Fruit fly (Drosophila melanogaster): ENCODE results near the gene indra.
A peak's percentile ranks its signal among the peaks of the same experiment; 100 is the strongest.

The indra gene

DNA sequence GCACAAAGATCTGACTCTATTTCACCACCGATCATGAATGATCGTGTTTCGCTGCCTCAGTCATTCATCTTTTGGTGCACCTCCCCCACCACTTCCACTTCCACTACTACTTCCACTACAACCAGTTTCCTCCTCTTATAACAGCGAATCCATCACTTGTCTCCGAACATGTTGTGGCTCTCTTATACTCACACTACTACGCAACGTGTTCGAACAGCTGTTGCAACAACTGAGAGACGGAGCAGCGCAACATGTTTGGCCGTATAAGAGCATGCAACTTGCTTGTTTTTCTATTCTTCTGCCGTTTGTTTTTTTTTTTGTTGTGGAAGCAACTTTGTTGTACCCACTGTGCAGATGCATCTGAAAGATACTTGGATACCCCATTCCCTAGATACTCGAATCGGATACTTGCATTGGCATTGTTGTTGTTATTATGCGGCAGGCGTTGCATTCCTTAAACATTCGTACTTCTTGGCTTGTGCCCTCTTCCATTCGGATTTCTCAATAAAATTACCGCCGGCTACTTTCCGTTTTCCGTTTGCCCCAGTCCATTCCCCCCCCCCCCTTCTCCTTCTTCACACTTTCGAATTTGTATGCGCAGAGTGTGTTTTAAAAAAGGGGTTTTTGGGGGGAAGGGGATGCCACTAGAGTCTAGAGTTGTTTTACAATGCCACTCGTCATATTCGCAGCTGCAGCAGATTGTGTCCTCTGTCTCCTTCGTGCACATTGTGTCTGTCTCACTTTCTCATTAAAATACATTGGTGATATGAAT is 24.9 kb upstream of the indra start (continued):
- TF ChIP-seq kni (GFP tag; optimal IDR thresholded peaks at IDR 0.05) (peak; percentile 34), sqz (GFP tag; optimal IDR thresholded peaks at IDR 0.05) (peak; percentile 13), NfI (GFP tag; optimal IDR thresholded peaks at IDR 0.05) (no peak), CG3726 (GFP tag; IDR thresholded peaks at IDR 0.05) (no peak), CG17802 (tag; optimal IDR thresholded peaks at IDR 0.05) (no peak), vvl (GFP tag; IDR thresholded peaks at IDR 0.05) (peak; percentile 34; the same call in 1 of the 2 replicates), CG2199 (GFP tag; IDR thresholded peaks at IDR 0.05) (no peak), CG4820 (GFP tag; optimal IDR thresholded peaks at IDR 0.05) (no peak), Tbp (GFP tag; optimal IDR thresholded peaks at IDR 0.05) (no peak), Taf1 (GFP tag; IDR thresholded peaks at IDR 0.05) (no peak), crol (GFP tag; IDR thresholded peaks at IDR 0.05) (peak; percentile 76), sd (tag; optimal IDR thresholded peaks at IDR 0.05) (no peak), Mes4 (GFP tag; optimal IDR thresholded peaks at IDR 0.05) (no peak), peb (GFP tag; IDR thresholded peaks at IDR 0.05) (no peak), nom (GFP tag; optimal IDR thresholded peaks at IDR 0.05) (peak; percentile 52), CG4707 (GFP tag; optimal IDR thresholded peaks at IDR 0.05) (peak; percentile 79), Drgx (GFP tag; IDR thresholded peaks at IDR 0.05) (peak; percentile 45; the same call in 1 of the 2 replicates), CG8944 (GFP tag; optimal IDR thresholded peaks at IDR 0.05) (no peak), pho (GFP tag; optimal IDR thresholded peaks at IDR 0.05) (no peak), HLHmδ (GFP tag; optimal IDR thresholded peaks at IDR 0.05) (peak; percentile 56), CG8388 (GFP tag; optimal IDR thresholded peaks at IDR 0.05) (peak; percentile 82), CG7928 (GFP tag; optimal IDR thresholded peaks at IDR 0.05) (no peak), CG14667 (GFP tag; IDR thresholded peaks at IDR 0.05) (no peak), Oli (tag; optimal IDR thresholded peaks at IDR 0.05) (no peak), D19B (GFP tag; optimal IDR thresholded peaks at IDR 0.05) (no peak), ssp (GFP tag; IDR thresholded peaks at IDR 0.05) (no peak), bsh (GFP tag; optimal IDR thresholded peaks at IDR 0.05) (peak in 1 of 2 experiments; percentile 58), ap (GFP tag; IDR thresholded peaks at IDR 0.05) (no peak), ac (GFP tag; optimal IDR thresholded peaks at IDR 0.05) (no peak), CG6175 (GFP tag; IDR thresholded peaks at IDR 0.05) (no peak), CG10147 (GFP tag; optimal IDR thresholded peaks at IDR 0.05) (no peak), Trl (optimal IDR thresholded peaks at IDR 0.05) (peak; percentile 63 to 65), Trl (GFP tag; optimal IDR thresholded peaks at IDR 0.05) (no peak), CG14014 (GFP tag; IDR thresholded peaks at IDR 0.05) (no peak), gcm2 (GFP tag; optimal IDR thresholded peaks at IDR 0.05) (no peak), aop (GFP tag; IDR thresholded peaks at IDR 0.05) (peak; percentile 74; the same call in 1 of the 2 replicates), zen2 (GFP tag; IDR thresholded peaks at IDR 0.05; ENCODE audit: partially characterized antibody) (peak; percentile 58; the same call in 2 of the 3 replicates), sna (GFP tag; IDR thresholded peaks at IDR 0.05; ENCODE audit: partially characterized antibody) (peak; percentile 55)

- TF ChIP-seq CG4424 (GFP tag; optimal IDR thresholded peaks at IDR 0.05) (no peak), CG2202 (tag; optimal IDR thresholded peaks at IDR 0.05) (no peak), Hr51 (GFP tag; optimal IDR thresholded peaks at IDR 0.05) (no peak), ab (GFP tag; optimal IDR thresholded peaks at IDR 0.05) (no peak), TFAM (GFP tag; optimal IDR thresholded peaks at IDR 0.05) (no peak), Ets65A (GFP tag) (peak; percentile 56), CG6254 (GFP tag; optimal IDR thresholded peaks at IDR 0.05) (no peak), dm (GFP tag; optimal IDR thresholded peaks at IDR 0.05) (no peak), CG10462 (GFP tag; optimal IDR thresholded peaks at IDR 0.05) (no peak), CG9797 (GFP tag; optimal IDR thresholded peaks at IDR 0.05) (no peak), GATAe (GFP tag; conservative IDR thresholded peaks at IDR 0.05) (no peak), Elba2 (GFP tag; optimal IDR thresholded peaks at IDR 0.05) (no peak), CTCF (GFP tag; optimal IDR thresholded peaks at IDR 0.05) (no peak), Nf-YA (GFP tag; IDR thresholded peaks at IDR 0.05) (peak; percentile 38; the same call in 1 of the 2 replicates), CG3726 (GFP tag; IDR thresholded peaks at IDR 0.05) (no peak), tll (GFP tag; optimal IDR thresholded peaks at IDR 0.05) (peak in 1 of 2 experiments; percentile 84)
These were observed 22.2 kb upstream of the indra start for dm6 chr3L:1364368-1364767.

All from whole organism, embryonic.